Fruit fly (Drosophila melanogaster) whole organism, embryonic: ENCODE data around the gene Rad60.

ENCODE experiments used
- ATbp ChIP-seq: fragments of 200-800 bp; sonication (Bioruptor generic); optimal IDR thresholded peaks from 2 replicates; lab custom pipeline; 2017; ENCODE audit warnings: missing biosample characterization, mild to moderate bottlenecking, missing genetic modification characterization, missing genetic modification reagents
- Abd-B ChIP-seq: fragments of 200-800 bp; sonication (Bioruptor generic); optimal IDR thresholded peaks from 2 replicates; lab custom pipeline; 2018; ENCODE audit warnings: missing biosample characterization, mild to moderate bottlenecking, missing genetic modification characterization, moderate library complexity
- C15 ChIP-seq: fragments of 200-800 bp; sonication (Bioruptor generic); IDR thresholded peaks from 3 replicates; pipeline ENCODE4 v1.3.6; 2022; ENCODE audit warnings: missing biosample characterization, missing genetic modification characterization
- CG10959 ChIP-seq: fragments of 200-800 bp; sonication (Bioruptor generic); IDR thresholded peaks from 2 replicates; pipeline ENCODE4 v1.3.6; 2022; ENCODE audit warnings: missing biosample characterization, missing genetic modification characterization
- CG11504 ChIP-seq: fragments of 200-800 bp; sonication (Bioruptor generic); optimal IDR thresholded peaks from 3 replicates; lab custom pipeline; 2019; ENCODE audit warnings: missing biosample characterization, mild to moderate bottlenecking, missing genetic modification characterization, moderate library complexity
- CG12659 ChIP-seq: fragments of 200-800 bp; sonication (Bioruptor generic); optimal IDR thresholded peaks from 3 replicates; lab custom pipeline; 2017; ENCODE audit warnings: mild to moderate bottlenecking, missing biosample characterization, missing genetic modification reagents, missing genetic modification characterization
- CG13287 ChIP-seq: fragments of 200-800 bp; sonication (Bioruptor generic); IDR thresholded peaks from 2 replicates; pipeline ENCODE4 v1.3.6; 2022; ENCODE audit warnings: missing biosample characterization, missing genetic modification characterization; ENCODE audit not compliant: partially characterized antibody
- CG15073 ChIP-seq: fragments of 200-800 bp; sonication (Bioruptor generic); optimal IDR thresholded peaks from 2 replicates; lab custom pipeline; 2016; ENCODE audit warnings: missing biosample characterization, missing genetic modification characterization
- CG15269 ChIP-seq: fragments of 200-800 bp; sonication (Bioruptor generic); optimal IDR thresholded peaks from 2 replicates; lab custom pipeline; 2018; ENCODE audit warnings: missing biosample characterization, mild to moderate bottlenecking, missing genetic modification characterization, moderate library complexity
- CG17912 ChIP-seq: fragments of 200-800 bp; sonication (Bioruptor generic); optimal IDR thresholded peaks from 2 replicates; lab custom pipeline; 2018; ENCODE audit warnings: missing biosample characterization, mild to moderate bottlenecking, missing genetic modification characterization
- CG1792 ChIP-seq: fragments of 200-800 bp; sonication (Bioruptor generic); optimal IDR thresholded peaks from 2 replicates; lab custom pipeline; 2016; ENCODE audit warnings: missing biosample characterization, missing genetic modification characterization
- CG18476 ChIP-seq: fragments of 200-800 bp; sonication (Bioruptor generic); optimal IDR thresholded peaks from 2 replicates; lab custom pipeline; 2016; ENCODE audit warnings: missing biosample characterization, mild to moderate bottlenecking, missing genetic modification characterization
- CG2889 ChIP-seq: fragments of 200-800 bp; sonication (Bioruptor generic); IDR thresholded peaks from 3 replicates; pipeline ENCODE4 v1.3.6; 2022; ENCODE audit warnings: missing biosample characterization, missing genetic modification characterization
- CG30020 ChIP-seq: fragments of 200-800 bp; optimal IDR thresholded peaks from 2 replicates; lab custom pipeline; 2019; ENCODE audit warnings: missing biosample characterization, mild to moderate bottlenecking, missing genetic modification characterization, moderate library complexity
- CG3407 ChIP-seq: fragments of 200-800 bp; sonication (Bioruptor generic); optimal IDR thresholded peaks from 2 replicates; lab custom pipeline; 2018; ENCODE audit warnings: missing biosample characterization, mild to moderate bottlenecking, missing genetic modification characterization
- CG3995 ChIP-seq: fragments of 200-800 bp; sonication (Bioruptor generic); optimal IDR thresholded peaks from 3 replicates; lab custom pipeline; 2016; ENCODE audit warnings: missing biosample characterization, missing genetic modification characterization
- CG7987 ChIP-seq: fragments of 200-800 bp; sonication (Bioruptor generic); optimal IDR thresholded peaks from 2 replicates; lab custom pipeline; 2018; ENCODE audit warnings: missing biosample characterization, mild to moderate bottlenecking, missing genetic modification characterization, moderate library complexity
- CG8290 ChIP-seq, 3 experiments: fragments of 200-800 bp; sonication (Bioruptor generic); optimal IDR thresholded peaks; 2 replicates each; lab custom pipeline; 2016 to 2019; ENCODE audit warnings: missing biosample characterization in 3 of 3, missing genetic modification characterization in 3 of 3, mild to moderate bottlenecking in 2 of 3, moderate library complexity in 1 of 3
- CkIIα-i1 ChIP-seq: fragments of 200-800 bp; sonication (Bioruptor generic); IDR thresholded peaks from 2 replicates; pipeline ENCODE4 v1.3.6; 2022; ENCODE audit warnings: missing biosample characterization, missing genetic modification characterization
- CrebB ChIP-seq: fragments of 200-800 bp; sonication (Bioruptor generic); optimal IDR thresholded peaks from 3 replicates; lab custom pipeline; 2018; ENCODE audit warnings: missing biosample characterization, mild to moderate bottlenecking, missing genetic modification characterization
- HmgZ ChIP-seq: fragments of 200-800 bp; sonication (Bioruptor generic); optimal IDR thresholded peaks from 2 replicates; lab custom pipeline; 2018; ENCODE audit warnings: missing biosample characterization, mild to moderate bottlenecking, missing genetic modification characterization
- Lpt ChIP-seq: fragments of >200 bp; optimal IDR thresholded peaks from 2 replicates; lab custom pipeline; 2018; ENCODE audit warnings: missing biosample characterization, missing genetic modification characterization
- MTF-1 ChIP-seq: fragments of 200-800 bp; sonication (Bioruptor generic); optimal IDR thresholded peaks from 2 replicates; lab custom pipeline; 2018; ENCODE audit warnings: missing biosample characterization, mild to moderate bottlenecking, missing genetic modification characterization, borderline replicate concordance
- Med ChIP-seq: fragments of 200-800 bp; sonication (Bioruptor generic); peaks from one replicate; lab custom pipeline; 2016; ENCODE audit warnings: missing biosample characterization, missing genetic modification characterization, mild to moderate bottlenecking, inconsistent platforms, moderate library complexity
- NK7.1 ChIP-seq: fragments of 200-800 bp; sonication (Bioruptor generic); optimal IDR thresholded peaks from 3 replicates; lab custom pipeline; 2016; ENCODE audit warnings: missing biosample characterization, missing genetic modification characterization
- Nf-YB ChIP-seq: fragments of 200-800 bp; sonication (Bioruptor generic); optimal IDR thresholded peaks from 3 replicates; lab custom pipeline; 2019; ENCODE audit warnings: missing biosample characterization, mild to moderate bottlenecking, missing genetic modification characterization, moderate library complexity
- Ptx1 ChIP-seq: fragments of 200-800 bp; sonication (Bioruptor generic); IDR thresholded peaks from 2 replicates; pipeline ENCODE4 v1.3.6; 2022; ENCODE audit warnings: missing biosample characterization, missing genetic modification characterization
- abd-A ChIP-seq: fragments of 200-800 bp; sonication (Bioruptor generic); optimal IDR thresholded peaks from 3 replicates; lab custom pipeline; 2019; ENCODE audit warnings: missing biosample characterization, mild to moderate bottlenecking, missing genetic modification characterization, moderate library complexity
- ash1 ChIP-seq: fragments of 200-800 bp; sonication (Bioruptor generic); optimal IDR thresholded peaks from 2 replicates; lab custom pipeline; 2018; ENCODE audit warnings: missing biosample characterization, mild to moderate bottlenecking, missing genetic modification characterization
- bigmax ChIP-seq: fragments of 200-800 bp; sonication (Bioruptor generic); optimal IDR thresholded peaks from 2 replicates; lab custom pipeline; 2018; ENCODE audit warnings: missing biosample characterization, mild to moderate bottlenecking, missing genetic modification characterization
- corto ChIP-seq: fragments of 200-800 bp; sonication (Bioruptor generic); optimal IDR thresholded peaks from 2 replicates; lab custom pipeline; 2016; ENCODE audit warnings: missing biosample characterization, mild to moderate bottlenecking, missing genetic modification characterization, moderate library complexity
- cwo ChIP-seq: fragments of 200-800 bp; sonication (Bioruptor generic); optimal IDR thresholded peaks from 3 replicates; lab custom pipeline; 2017; ENCODE audit warnings: missing biosample characterization, missing genetic modification characterization, mild to moderate bottlenecking, moderate library complexity, missing genetic modification reagents
- dati ChIP-seq: fragments of 200-800 bp; sonication (Bioruptor generic); IDR thresholded peaks from 2 replicates; pipeline ENCODE4 v1.3.6; 2022; ENCODE audit warnings: missing biosample characterization, missing genetic modification characterization
- emc ChIP-seq: fragments of 200-800 bp; sonication (Bioruptor generic); optimal IDR thresholded peaks from 2 replicates; lab custom pipeline; 2016; ENCODE audit warnings: missing biosample characterization, missing genetic modification characterization
- eve ChIP-seq, 2 experiments: fragments of >200 bp; optimal IDR thresholded peaks; 2 replicates each; lab custom pipeline; 2017; ENCODE audit warnings: missing biosample characterization in 2 of 2, missing genetic modification characterization in 2 of 2
- gfzf ChIP-seq: fragments of 200-800 bp; sonication (Bioruptor generic); optimal IDR thresholded peaks from 2 replicates; lab custom pipeline; 2016; ENCODE audit warnings: missing biosample characterization, mild to moderate bottlenecking, missing genetic modification characterization, moderate library complexity
- grn ChIP-seq: fragments of 200-800 bp; sonication (Bioruptor generic); optimal IDR thresholded peaks from 3 replicates; lab custom pipeline; 2017; ENCODE audit warnings: missing biosample characterization, missing genetic modification characterization
- gro ChIP-seq: fragments of 200-800 bp; sonication (Bioruptor generic); optimal IDR thresholded peaks from 2 replicates; lab custom pipeline; 2016; ENCODE audit warnings: missing biosample characterization, missing genetic modification characterization
- hkb ChIP-seq, 2 experiments: fragments of 200-800 bp in 1 of 2; fragments of >200 bp in 1 of 2; sonication (Bioruptor generic) in 1 of 2; IDR thresholded peaks in 1 of 2; optimal IDR thresholded peaks in 1 of 2; 2 replicates each; pipeline versions ENCODE4 v1.3.6 to Lab custom; 2017 to 2022; ENCODE audit warnings: missing biosample characterization in 1 of 2, missing genetic modification characterization in 1 of 2
- ind ChIP-seq: fragments of 200-800 bp; sonication (Bioruptor generic); optimal IDR thresholded peaks from 3 replicates; lab custom pipeline; 2016; ENCODE audit warnings: missing biosample characterization, missing genetic modification characterization
- jing ChIP-seq: fragments of 200-800 bp; sonication (Bioruptor generic); optimal IDR thresholded peaks from 2 replicates; lab custom pipeline; 2018; ENCODE audit warnings: missing biosample characterization, mild to moderate bottlenecking, missing genetic modification characterization
- mam ChIP-seq: fragments of 200-800 bp; sonication (Bioruptor generic); optimal IDR thresholded peaks from 3 replicates; lab custom pipeline; 2016; ENCODE audit warnings: missing biosample characterization, missing genetic modification characterization
- pb ChIP-seq: fragments of 200-800 bp; sonication (Bioruptor generic); optimal IDR thresholded peaks from 3 replicates; lab custom pipeline; 2016; ENCODE audit warnings: missing biosample characterization, missing genetic modification characterization
- pho ChIP-seq: fragments of 200-800 bp; sonication (Bioruptor generic); optimal IDR thresholded peaks from 2 replicates; lab custom pipeline; 2016; ENCODE audit warnings: missing biosample characterization, missing genetic modification characterization
- phol ChIP-seq: fragments of 200-800 bp; sonication (Bioruptor generic); optimal IDR thresholded peaks from 3 replicates; lab custom pipeline; 2018; ENCODE audit warnings: missing biosample characterization, mild to moderate bottlenecking, missing genetic modification characterization, moderate library complexity
- rib ChIP-seq: fragments of 200-800 bp; sonication (Bioruptor generic); IDR thresholded peaks from 2 replicates; pipeline ENCODE4 v1.3.6; 2022; ENCODE audit warnings: missing biosample characterization, missing genetic modification characterization
- so ChIP-seq: fragments of 200-800 bp; sonication (Bioruptor generic); IDR thresholded peaks from 3 replicates; pipeline ENCODE4 v1.3.6; 2022; ENCODE audit warnings: missing biosample characterization, missing genetic modification characterization
- vnd ChIP-seq: fragments of 200-800 bp; sonication (Bioruptor generic); IDR thresholded peaks from 3 replicates; pipeline ENCODE4 v1.3.6; 2022; ENCODE audit warnings: missing biosample characterization, missing genetic modification characterization; ENCODE audit not compliant: partially characterized antibody

The Rad60 gene

DNA sequence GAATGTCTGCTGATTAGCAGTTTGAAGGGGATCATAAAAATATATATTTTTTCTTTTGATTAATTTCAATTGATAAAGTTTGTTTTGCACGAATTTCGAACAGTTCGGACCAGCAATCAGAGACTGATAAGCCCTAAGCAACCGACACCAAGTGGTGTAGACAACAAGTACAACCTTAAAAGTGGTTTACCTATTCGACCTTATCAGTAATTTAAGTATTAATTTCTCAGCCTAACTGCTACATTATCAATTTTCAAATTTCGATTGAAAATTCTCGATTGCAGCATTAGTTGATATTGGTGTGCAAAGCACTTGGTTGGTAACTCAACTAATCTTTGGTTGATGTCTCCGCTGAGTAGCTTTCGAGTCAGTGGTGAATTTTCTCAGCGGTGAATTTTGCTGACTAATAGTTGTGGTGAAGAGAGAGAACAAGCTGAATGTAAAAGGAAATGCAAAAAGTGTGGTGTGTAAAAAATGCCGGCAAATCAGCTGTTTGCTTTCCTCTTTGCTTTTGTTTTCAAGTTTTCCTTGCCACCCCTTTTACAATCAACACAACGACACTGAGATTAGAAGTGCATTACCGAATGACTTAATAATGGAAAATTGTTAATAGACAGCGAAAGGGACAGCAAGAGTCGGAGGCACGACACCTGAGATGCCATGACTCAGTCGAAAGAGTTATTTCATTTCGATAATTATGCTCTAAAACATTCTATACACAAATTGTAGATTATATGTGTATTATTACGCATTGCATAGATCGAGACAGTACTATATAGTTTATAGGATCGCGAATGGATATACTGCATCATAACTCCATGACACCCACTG is 36.5 kb downstream of the Rad60 start (continued):
- TF ChIP-seq CG17912 (GFP tag; lab: Kevin White, UChicago) (no peak), emc (GFP tag; lab: Kevin White, UChicago) (no peak), Lpt (no peak), phol (tag; lab: Kevin White, UChicago) (no peak), Abd-B (no peak), CG13287 (GFP tag; lab: Robert Waterston, UW) (peak; percentile 57), MTF-1 (no peak), CkIIα-i1 (GFP tag; lab: Robert Waterston, UW) (no peak), cwo (GFP tag; lab: Kevin White, UChicago) (peak; percentile 72), CG30020 (tag; lab: Kevin White, UChicago) (no peak), CG15073 (GFP tag; lab: Kevin White, UChicago) (no peak), CG2889 (no peak), gfzf (GFP tag; lab: Kevin White, UChicago) (peak; percentile 61), CG12659 (peak; percentile 8), Med (GFP tag; lab: Kevin White, UChicago) (peak; percentile 74), corto (GFP tag; lab: Kevin White, UChicago) (no peak), CG3407 (no peak), pb (GFP tag; lab: Kevin White, UChicago) (no peak), vnd (GFP tag; lab: Robert Waterston, UW) (no peak), CG11504 (tag; lab: Kevin White, UChicago) (peak; percentile 14), CG18476 (no peak), CG8290 (GFP tag; optimal IDR thresholded peaks at IDR 0.05; lab: Kevin White, UChicago) (no peak), CG8290 (tag; optimal IDR thresholded peaks at IDR 0.05; lab: Kevin White, UChicago) (peak in 1 of 2 experiments; percentile 70), C15 (no peak), pho (GFP tag; lab: Kevin White, UChicago) (no peak), dati (GFP tag; lab: Robert Waterston, UW) (no peak), mam (GFP tag; lab: Kevin White, UChicago) (no peak), CrebB (tag; lab: Kevin White, UChicago) (peak; percentile 13), rib (GFP tag; lab: Robert Waterston, UW) (no peak), ind (GFP tag; lab: Kevin White, UChicago) (no peak), hkb (optimal IDR thresholded peaks at IDR 0.05; lab: Kevin White, UChicago) (no peak), hkb (GFP tag; IDR thresholded peaks at IDR 0.05; lab: Robert Waterston, UW) (0 out of 2 replicates have a peak, but pooled peaks have one; percentile 8), jing (GFP tag; lab: Kevin White, UChicago) (no peak), NK7.1 (GFP tag; lab: Kevin White, UChicago) (no peak), gro (GFP tag; lab: Kevin White, UChicago) (peak; percentile 51), CG7987 (peak; percentile 43), CG10959 (GFP tag; lab: Robert Waterston, UW) (no peak), ash1 (GFP tag; lab: Kevin White, UChicago) (no peak), CG1792 (no peak), grn (GFP tag; lab: Kevin White, UChicago) (peak; percentile 94), CG15269 (tag; lab: Kevin White, UChicago) (no peak), ATbp (GFP tag; lab: Kevin White, UChicago) (no peak), Nf-YB (peak; percentile 23), CG3995 (GFP tag; lab: Kevin White, UChicago) (no peak), abd-A (tag; lab: Kevin White, UChicago) (peak; percentile 83), Ptx1 (no peak), so (GFP tag; lab: Robert Waterston, UW) (no peak), bigmax (GFP tag; lab: Kevin White, UChicago) (no peak), HmgZ (tag; lab: Kevin White, UChicago) (peak; percentile 82), eve (GFP tag; optimal IDR thresholded peaks at IDR 0.05; lab: Kevin White, UChicago) (no peak)
